Worm (Caenorhabditis elegans) whole organism, young adult: ENCODE results near the gene nbs-1.
"Not testable (repeated sequence)": the region's sequence is repeated elsewhere in the genome, so short reads cannot be mapped to it uniquely, and the experiment has no call there.

Experiments used
- C17E4.6 ChIP-seq: fragments of 200-800 bp; sonication (Bioruptor generic); IDR thresholded peaks from 2 replicates; pipeline ENCODE4 v1.3.6; 2022; ENCODE audit warnings: missing genetic modification reagents, missing genetic modification characterization, missing compliant biosample characterization
- F10E7.11 ChIP-seq: sonication (generic microtip); optimal IDR thresholded peaks from 2 replicates; lab custom pipeline; 2017; ENCODE audit warnings: mild to moderate bottlenecking, missing genetic modification characterization, moderate library complexity, missing compliant biosample characterization
- F22D6.2 ChIP-seq: sonication (generic microtip); optimal IDR thresholded peaks from 2 replicates; lab custom pipeline; 2016; ENCODE audit warnings: mild to moderate bottlenecking, missing genetic modification characterization, missing compliant biosample characterization
- F33H1.4 ChIP-seq: fragments of 200-800 bp; sonication (Bioruptor generic); IDR thresholded peaks from 2 replicates; pipeline ENCODE4 v1.3.6; 2022; ENCODE audit warnings: missing genetic modification reagents, missing genetic modification characterization, missing compliant biosample characterization
- F49E8.2 ChIP-seq: sonication (generic microtip); optimal IDR thresholded peaks from 3 replicates; lab custom pipeline; 2017; ENCODE audit warnings: missing genetic modification characterization, mild to moderate bottlenecking, missing compliant biosample characterization, antibody characterized with exemption, moderate library complexity; ENCODE audit not compliant: insufficient read depth
- F55B11.4 ChIP-seq: sonication (generic microtip); optimal IDR thresholded peaks from 2 replicates; lab custom pipeline; 2016; ENCODE audit warnings: missing compliant biosample characterization, missing genetic modification characterization, borderline replicate concordance; ENCODE audit not compliant: insufficient read depth
- K11D2.4 ChIP-seq: fragments of 200-800 bp; sonication (Bioruptor generic); IDR thresholded peaks from 2 replicates; pipeline ENCODE4 v1.3.6; 2022; ENCODE audit warnings: missing genetic modification reagents, missing genetic modification characterization, missing compliant biosample characterization
- ama-1 ChIP-seq, 3 experiments: fragments of 150-350 bp in 1 of 3; sonication (generic microtip) in 2 of 3; optimal IDR thresholded peaks; 2 replicates each; lab custom pipeline; 2014 to 2018; ENCODE audit warnings: missing biosample characterization in 2 of 3, missing genetic modification characterization in 2 of 3, missing genetic modification reagents in 2 of 3
- aptf-3 ChIP-seq: fragments of 200-800 bp; sonication (Bioruptor generic); IDR thresholded peaks from 2 replicates; pipeline ENCODE4 v1.3.6; 2022; ENCODE audit warnings: missing genetic modification characterization, missing compliant biosample characterization
- attf-6 ChIP-seq: fragments of 200-800 bp; sonication (Bioruptor generic); IDR thresholded peaks from 2 replicates; pipeline ENCODE4 v1.3.6; 2022; ENCODE audit warnings: missing genetic modification reagents, missing genetic modification characterization, missing compliant biosample characterization
- ccch-3 ChIP-seq: fragments of 200-800 bp; sonication (Bioruptor generic); optimal IDR thresholded peaks from 2 replicates; lab custom pipeline; 2018; ENCODE audit warnings: mild to moderate bottlenecking, missing genetic modification characterization, missing compliant biosample characterization
- cebp-1 ChIP-seq, 2 experiments: fragments of 200-800 bp in 1 of 2; sonication (Bioruptor generic) in 1 of 2; sonication (generic microtip) in 1 of 2; IDR thresholded peaks in 1 of 2; optimal IDR thresholded peaks in 1 of 2; 2 replicates each; pipeline versions ENCODE4 v1.3.6 to Lab custom; 2017 to 2022; ENCODE audit warnings: missing compliant biosample characterization in 2 of 2, missing genetic modification characterization in 2 of 2, mild to moderate bottlenecking in 1 of 2, missing genetic modification reagents in 1 of 2, moderate library complexity in 1 of 2
- cebp-2 ChIP-seq: fragments of 200-800 bp; sonication (Bioruptor generic); IDR thresholded peaks from 2 replicates; pipeline ENCODE4 v1.3.6; 2022; ENCODE audit warnings: missing genetic modification characterization, missing compliant biosample characterization
- ceh-27 ChIP-seq: fragments of 200-800 bp; sonication (Bioruptor generic); optimal IDR thresholded peaks from 2 replicates; lab custom pipeline; 2018; ENCODE audit warnings: mild to moderate bottlenecking, missing genetic modification characterization, moderate library complexity, missing compliant biosample characterization
- egl-18 ChIP-seq: fragments of 200-800 bp; sonication (Bioruptor generic); IDR thresholded peaks from 2 replicates; pipeline ENCODE4 v1.3.6; 2022; ENCODE audit warnings: missing genetic modification reagents, missing genetic modification characterization, missing compliant biosample characterization
- egl-44 ChIP-seq: fragments of 200-800 bp; sonication (Bioruptor generic); IDR thresholded peaks from 2 replicates; pipeline ENCODE4 v1.3.6; 2022; ENCODE audit warnings: missing genetic modification reagents, missing genetic modification characterization, missing compliant biosample characterization
- egrh-3 ChIP-seq: fragments of 200-800 bp; sonication (Bioruptor generic); IDR thresholded peaks from 2 replicates; pipeline ENCODE4 v1.3.6; 2022; ENCODE audit warnings: missing genetic modification reagents, missing genetic modification characterization, missing compliant biosample characterization
- ekl-4 ChIP-seq: fragments of 200-800 bp; sonication (Bioruptor generic); IDR thresholded peaks from 2 replicates; pipeline ENCODE4 v1.3.6; 2022; ENCODE audit warnings: missing genetic modification reagents, missing genetic modification characterization, missing compliant biosample characterization
- him-1 ChIP-seq: sonication (generic microtip); optimal IDR thresholded peaks from 2 replicates; lab custom pipeline; 2016; ENCODE audit warnings: missing genotype, missing genetic modification reagents, missing genetic modification characterization, missing compliant biosample characterization
- lag-1 ChIP-seq: fragments of 200-800 bp; sonication (Bioruptor generic); IDR thresholded peaks from 2 replicates; pipeline ENCODE4 v1.3.6; 2022; ENCODE audit warnings: missing genetic modification reagents, missing genetic modification characterization, missing compliant biosample characterization
- let-526 ChIP-seq: fragments of 200-800 bp; sonication (Bioruptor generic); IDR thresholded peaks from 2 replicates; pipeline ENCODE4 v1.3.6; 2022; ENCODE audit warnings: missing genetic modification reagents, missing genetic modification characterization, missing compliant biosample characterization
- lin-35 ChIP-seq, 3 experiments: fragments of 150-350 bp in 2 of 3; sonication (generic microtip) in 1 of 3; optimal IDR thresholded peaks; 2 replicates each; lab custom pipeline; 2014 to 2018; ENCODE audit warnings: missing biosample characterization in 3 of 3, missing genetic modification characterization in 3 of 3, missing genetic modification reagents in 3 of 3
- lir-1 ChIP-seq: fragments of 200-800 bp; sonication (Bioruptor generic); conservative IDR thresholded peaks from 2 replicates; pipeline ENCODE4 v1.3.6; 2022; ENCODE audit warnings: missing genetic modification reagents, missing genetic modification characterization, missing compliant biosample characterization
- madf-6 ChIP-seq: fragments of 200-800 bp; sonication (Bioruptor generic); IDR thresholded peaks from 2 replicates; pipeline ENCODE4 v1.3.6; 2022; ENCODE audit warnings: missing genetic modification reagents, missing genetic modification characterization, missing compliant biosample characterization
- mes-4 ChIP-seq: sonication (generic microtip); optimal IDR thresholded peaks from 2 replicates; lab custom pipeline; 2016; ENCODE audit warnings: missing genotype, missing genetic modification characterization, missing compliant biosample characterization
- nhr-179 ChIP-seq: sonication (generic microtip); optimal IDR thresholded peaks from 2 replicates; lab custom pipeline; 2016; ENCODE audit warnings: mild to moderate bottlenecking, missing genetic modification characterization, missing compliant biosample characterization
- nhr-27 ChIP-seq: fragments of 200-800 bp; sonication (Bioruptor generic); optimal IDR thresholded peaks from 2 replicates; lab custom pipeline; 2018; ENCODE audit warnings: mild to moderate bottlenecking, missing genetic modification characterization, moderate library complexity, missing compliant biosample characterization
- pha-4 ChIP-seq: fragments of 150-350 bp; sonication (generic microtip); optimal IDR thresholded peaks from 2 replicates; lab custom pipeline; 2014; ENCODE audit warnings: missing biosample characterization, missing genetic modification reagents, missing genetic modification characterization
- sea-2 ChIP-seq: fragments of 200-800 bp; sonication (Bioruptor generic); IDR thresholded peaks from 2 replicates; pipeline ENCODE4 v1.3.6; 2022; ENCODE audit warnings: missing genetic modification characterization, missing compliant biosample characterization
- unc-62 ChIP-seq: fragments of 150-350 bp; optimal IDR thresholded peaks from 2 replicates; lab custom pipeline; 2014; ENCODE audit warnings: missing biosample characterization, missing genetic modification reagents, missing genetic modification characterization
- ztf-18 ChIP-seq: sonication (generic microtip); optimal IDR thresholded peaks from 2 replicates; lab custom pipeline; 2016; ENCODE audit warnings: missing genotype, mild to moderate bottlenecking, missing genetic modification characterization, missing compliant biosample characterization
- ztf-25 ChIP-seq: fragments of 200-800 bp; sonication (Bioruptor generic); IDR thresholded peaks from 2 replicates; pipeline ENCODE4 v1.3.6; 2022; ENCODE audit warnings: missing genetic modification reagents, missing genetic modification characterization, missing compliant biosample characterization
- ztf-28 ChIP-seq: fragments of 200-800 bp; sonication (Bioruptor generic); IDR thresholded peaks from 2 replicates; pipeline ENCODE4 v1.3.6; 2022; ENCODE audit warnings: missing genetic modification reagents, missing genetic modification characterization, missing compliant biosample characterization
- ztf-6 ChIP-seq: fragments of 200-800 bp; sonication (Bioruptor generic); IDR thresholded peaks from 2 replicates; pipeline ENCODE4 v1.3.6; 2022; ENCODE audit warnings: missing genetic modification reagents, missing genetic modification characterization, missing compliant biosample characterization

The nbs-1 gene

DNA sequence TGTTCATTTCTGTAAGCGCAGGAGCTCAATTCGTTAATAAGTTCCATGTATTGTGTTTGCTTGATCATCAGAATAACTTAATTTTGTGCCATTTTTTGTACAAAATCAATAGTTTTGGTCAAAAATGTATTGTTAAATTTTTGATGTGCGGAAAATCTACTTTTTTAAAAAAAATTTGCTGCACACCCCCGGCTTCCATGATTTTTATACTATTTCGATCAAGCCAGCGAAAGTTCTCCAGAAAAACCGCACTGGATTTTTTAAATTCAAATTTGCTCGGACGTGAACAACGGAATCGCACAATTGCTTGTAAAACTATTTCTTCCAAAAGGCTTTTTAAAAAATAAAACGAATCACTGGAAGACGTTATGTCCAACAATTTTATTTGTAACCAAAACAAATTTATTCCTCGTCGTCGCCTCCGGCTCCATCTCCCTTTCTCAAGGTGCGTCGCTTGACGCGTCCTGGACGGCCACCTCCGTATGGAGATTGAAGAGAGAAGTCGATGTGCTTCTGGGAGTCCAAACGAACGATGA is 28.8 kb upstream of the nbs-1 start (continued):
- TF ChIP-seq F10E7.11 (no peak), F49E8.2 (tag; lab: Kevin White, UChicago) (no peak), attf-6 (GFP tag; lab: Robert Waterston, UW) (no peak), F55B11.4 (tag; lab: Kevin White, UChicago) (no peak), ccch-3 (no peak), F33H1.4 (GFP tag; lab: Robert Waterston, UW) (peak; percentile 36; the same call in 1 of the 2 replicates), ztf-28 (GFP tag; lab: Robert Waterston, UW) (no peak), ekl-4 (peak; percentile 46; the same call in 1 of the 2 replicates), nhr-27 (tag; lab: Kevin White, UChicago) (no peak), egl-44 (GFP tag; lab: Robert Waterston, UW) (no peak), C17E4.6 (no peak), lin-35 (GFP tag; optimal IDR thresholded peaks at IDR 0.05; lab: Kevin White, UChicago) (no peak), madf-6 (GFP tag; lab: Robert Waterston, UW) (peak; percentile 57), ztf-18 (tag; lab: Kevin White, UChicago) (no peak), egl-18 (GFP tag; lab: Robert Waterston, UW) (no peak), let-526 (GFP tag; lab: Robert Waterston, UW) (no peak), unc-62 (GFP tag; lab: Kevin White, UChicago) (no peak), ama-1 (optimal IDR thresholded peaks at IDR 0.05; lab: Kevin White, UChicago) (no peak), ama-1 (GFP tag; optimal IDR thresholded peaks at IDR 0.05; lab: Kevin White, UChicago) (no peak), lir-1 (GFP tag; lab: Robert Waterston, UW) (no peak), sea-2 (GFP tag; lab: Robert Waterston, UW) (no peak), him-1 (tag; lab: Kevin White, UChicago) (peak; percentile 16), mes-4 (tag; lab: Kevin White, UChicago) (no peak), pha-4 (tag; lab: Kevin White, UChicago) (no peak), cebp-1 (GFP tag; IDR thresholded peaks at IDR 0.05; lab: Robert Waterston, UW) (no peak), cebp-1 (tag; optimal IDR thresholded peaks at IDR 0.05; lab: Kevin White, UChicago) (peak; percentile 23), K11D2.4 (GFP tag; lab: Robert Waterston, UW) (no peak), egrh-3 (GFP tag; lab: Robert Waterston, UW) (no peak), nhr-179 (tag; lab: Kevin White, UChicago) (no peak), ztf-6 (GFP tag; lab: Robert Waterston, UW) (no peak), aptf-3 (GFP tag; lab: Robert Waterston, UW) (no peak), cebp-2 (no peak)

DNA sequence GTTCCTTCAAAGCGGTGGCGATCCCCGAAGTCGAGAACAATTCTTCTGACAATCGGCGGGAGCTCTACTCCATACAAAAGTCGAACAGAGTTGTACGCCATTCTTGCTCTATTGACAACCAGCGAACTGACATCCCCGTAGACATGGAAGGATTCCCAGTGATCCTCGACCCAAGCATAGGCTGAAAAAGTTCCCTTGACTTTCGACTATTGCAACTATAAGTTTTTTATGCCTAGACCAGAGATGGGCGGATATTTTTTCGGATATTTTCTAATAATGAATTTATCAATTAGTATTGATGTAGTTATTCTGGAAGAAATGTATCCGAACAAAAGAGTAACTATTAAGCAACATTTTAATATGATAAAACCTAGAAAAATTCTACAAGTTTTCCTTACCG is 25.5 kb upstream of the nbs-1 start, which contains the start of gene W10C6.2:
Gene W10C6.2 (minus strand): TSS at position 101 of the 400 bp plus-strand sequence.
- not testable (repeated sequence) for TF ChIP-seq F22D6.2 (tag; lab: Kevin White, UChicago); lag-1 (GFP tag; lab: Robert Waterston, UW); ztf-18 (tag; lab: Kevin White, UChicago)
- TF ChIP-seq, all 124 proteins: peak for 0; not testable (repeated sequence) for 124

DNA sequence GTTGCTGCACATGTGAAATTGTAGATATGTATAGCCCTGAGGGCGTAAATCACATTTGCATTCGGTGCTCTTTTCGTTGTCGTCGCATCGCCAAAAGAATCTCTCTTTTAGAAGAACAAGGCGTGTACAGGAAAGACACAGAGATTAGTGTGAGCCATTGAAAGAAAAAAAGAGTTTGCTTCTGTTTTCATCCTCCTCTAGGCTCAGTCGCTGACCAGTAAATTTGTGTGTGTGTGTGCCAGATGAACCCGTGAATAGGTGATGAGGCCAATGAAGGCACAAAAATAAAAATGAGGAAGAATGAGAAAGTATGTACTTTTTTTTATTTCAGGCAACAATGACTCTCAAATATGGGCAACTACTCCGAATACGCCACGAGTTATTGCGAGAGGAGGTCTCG is 16.1 kb upstream of the nbs-1 start, which contains the start of gene mat-2:
Gene mat-2 (plus strand): TSS at position 301 of the 400 bp plus-strand sequence.
- TF ChIP-seq ceh-27 (GFP tag; lab: Kevin White, UChicago), result no peak
- TF ChIP-seq ztf-25, result no peak
- TF ChIP-seq ztf-18 (tag; lab: Kevin White, UChicago), result no peak
